Worm (Caenorhabditis elegans) whole organism, L2 larva: Measurements from ENCODE around the gene F54H5.2.
"Not testable (repeated sequence)": the region's sequence is repeated elsewhere in the genome, so short reads cannot be mapped to it uniquely, and the experiment has no call there.

Experiments used
- C34F6.9 ChIP-seq: fragments of 150-350 bp; optimal IDR thresholded peaks from 2 replicates; lab custom pipeline; 2014; ENCODE audit warnings: missing biosample characterization, missing genetic modification characterization
- F13H6.1 ChIP-seq: sonication (generic microtip); optimal IDR thresholded peaks from 2 replicates; lab custom pipeline; 2016; ENCODE audit warnings: missing genetic modification characterization, missing compliant biosample characterization
- Y55F3AM.14 ChIP-seq: fragments of 200-800 bp; sonication (Bioruptor generic); optimal IDR thresholded peaks from 2 replicates; lab custom pipeline; 2018; ENCODE audit warnings: mild to moderate bottlenecking, missing genetic modification characterization, missing compliant biosample characterization
- ZK546.5 ChIP-seq: sonication (generic microtip); optimal IDR thresholded peaks from 2 replicates; lab custom pipeline; 2017; ENCODE audit warnings: missing biosample characterization, missing genetic modification characterization
- aly-2 ChIP-seq: fragments of 150-350 bp; optimal IDR thresholded peaks from 2 replicates; lab custom pipeline; 2014; ENCODE audit warnings: missing biosample characterization, missing genetic modification characterization
- blmp-1 ChIP-seq: sonication (generic microtip); optimal IDR thresholded peaks from 2 replicates; lab custom pipeline; 2017; ENCODE audit warnings: missing genetic modification characterization, mild to moderate bottlenecking, missing compliant biosample characterization, antibody characterized with exemption, moderate library complexity; ENCODE audit not compliant: insufficient read depth
- ceh-16 ChIP-seq: fragments of 150-350 bp; optimal IDR thresholded peaks from 2 replicates; lab custom pipeline; 2014; ENCODE audit warnings: missing biosample characterization, missing genetic modification characterization
- crh-2 ChIP-seq: sonication (generic microtip); optimal IDR thresholded peaks from 2 replicates; lab custom pipeline; 2017; ENCODE audit warnings: missing biosample characterization, missing genetic modification characterization
- dmd-4 ChIP-seq: sonication (generic microtip); optimal IDR thresholded peaks from 2 replicates; lab custom pipeline; 2017; ENCODE audit warnings: missing biosample characterization, missing genetic modification characterization
- egl-27 ChIP-seq: sonication (generic microtip); optimal IDR thresholded peaks from 3 replicates; lab custom pipeline; 2017; ENCODE audit warnings: missing biosample characterization, missing genetic modification reagents, missing genetic modification characterization
- elt-3 ChIP-seq: sonication (generic microtip); optimal IDR thresholded peaks from 2 replicates; lab custom pipeline; 2017; ENCODE audit warnings: missing biosample characterization, missing genetic modification characterization
- fos-1 ChIP-seq: fragments of 150-350 bp; optimal IDR thresholded peaks from 2 replicates; lab custom pipeline; 2014; ENCODE audit warnings: missing biosample characterization, missing genetic modification characterization
- lin-11 ChIP-seq: fragments of 150-350 bp; sonication (generic microtip); optimal IDR thresholded peaks from 2 replicates; lab custom pipeline; 2014; ENCODE audit warnings: missing biosample characterization, missing genetic modification characterization, inconsistent platforms, mixed read lengths
- lin-13 ChIP-seq: fragments of 150-350 bp; optimal IDR thresholded peaks from 2 replicates; lab custom pipeline; 2014; ENCODE audit warnings: missing biosample characterization, missing genetic modification reagents, missing genetic modification characterization
- lin-39 ChIP-seq: fragments of 150-350 bp; optimal IDR thresholded peaks from 2 replicates; lab custom pipeline; 2014; ENCODE audit warnings: missing biosample characterization, missing genetic modification reagents, missing genetic modification characterization
- lsy-2 ChIP-seq, 2 experiments: fragments of 150-350 bp in 1 of 2; sonication (generic microtip) in 1 of 2; optimal IDR thresholded peaks; 2 replicates each; lab custom pipeline; 2014 to 2017; ENCODE audit warnings: missing biosample characterization in 2 of 2, missing genetic modification characterization in 2 of 2
- mab-5 ChIP-seq: fragments of 150-350 bp; optimal IDR thresholded peaks from 2 replicates; lab custom pipeline; 2014; ENCODE audit warnings: missing biosample characterization, missing genetic modification characterization
- mbf-1 ChIP-seq: sonication (generic microtip); optimal IDR thresholded peaks from 2 replicates; lab custom pipeline; 2017; ENCODE audit warnings: missing biosample characterization, missing genetic modification characterization
- nhr-11 ChIP-seq: fragments of 150-350 bp; optimal IDR thresholded peaks from 2 replicates; lab custom pipeline; 2014; ENCODE audit warnings: missing biosample characterization, missing genetic modification characterization
- nhr-12 ChIP-seq: fragments of 150-350 bp; optimal IDR thresholded peaks from 2 replicates; lab custom pipeline; 2014; ENCODE audit warnings: missing biosample characterization, missing genetic modification characterization
- nhr-129 ChIP-seq: fragments of 150-350 bp; optimal IDR thresholded peaks from 2 replicates; lab custom pipeline; 2014; ENCODE audit warnings: missing biosample characterization, missing genetic modification characterization
- nhr-21 ChIP-seq: fragments of 150-350 bp; optimal IDR thresholded peaks from 2 replicates; lab custom pipeline; 2014; ENCODE audit warnings: missing biosample characterization, missing genetic modification characterization
- nhr-23 ChIP-seq: fragments of 150-350 bp; optimal IDR thresholded peaks from 2 replicates; lab custom pipeline; 2014; ENCODE audit warnings: missing biosample characterization, missing genetic modification reagents, missing genetic modification characterization
- nhr-237 ChIP-seq: fragments of 150-350 bp; optimal IDR thresholded peaks from 2 replicates; lab custom pipeline; 2014; ENCODE audit warnings: missing biosample characterization, missing genetic modification characterization
- nhr-6 ChIP-seq: fragments of 150-350 bp; optimal IDR thresholded peaks from 2 replicates; lab custom pipeline; 2014; ENCODE audit warnings: missing biosample characterization, missing genetic modification characterization
- nhr-77 ChIP-seq: fragments of 150-350 bp; optimal IDR thresholded peaks from 2 replicates; lab custom pipeline; 2014; ENCODE audit warnings: missing biosample characterization, missing genetic modification characterization
- sem-4 ChIP-seq: fragments of 150-350 bp; optimal IDR thresholded peaks from 2 replicates; lab custom pipeline; 2014; ENCODE audit warnings: missing biosample characterization, missing genetic modification reagents, missing genetic modification characterization
- skn-1 ChIP-seq: sonication (generic microtip); optimal IDR thresholded peaks from 2 replicates; lab custom pipeline; 2017; ENCODE audit warnings: missing biosample characterization, missing genetic modification characterization
- sma-3 ChIP-seq: sonication (generic microtip); optimal IDR thresholded peaks from 2 replicates; lab custom pipeline; 2016; ENCODE audit warnings: missing genetic modification reagents, missing genetic modification characterization, missing compliant biosample characterization
- snpc-4 ChIP-seq: fragments of 150-350 bp; optimal IDR thresholded peaks from 2 replicates; lab custom pipeline; 2014; ENCODE audit warnings: missing biosample characterization, missing genetic modification characterization
- unc-39 ChIP-seq: fragments of 150-350 bp; optimal IDR thresholded peaks from 2 replicates; lab custom pipeline; 2014; ENCODE audit warnings: missing biosample characterization, missing genetic modification characterization
- unc-62 ChIP-seq: fragments of 150-350 bp; optimal IDR thresholded peaks from 2 replicates; lab custom pipeline; 2014; ENCODE audit warnings: missing biosample characterization, missing genetic modification reagents, missing genetic modification characterization
- ztf-1 ChIP-seq: fragments of 200-800 bp; sonication (Bioruptor generic); conservative IDR thresholded peaks from 2 replicates; pipeline ENCODE4 v1.3.6; 2022; ENCODE audit warnings: missing genetic modification characterization, missing compliant biosample characterization
- ztf-11 ChIP-seq: sonication (generic microtip); optimal IDR thresholded peaks from 2 replicates; lab custom pipeline; 2017; ENCODE audit warnings: missing biosample characterization, missing genetic modification characterization

F54H5.2 gene

DNA sequence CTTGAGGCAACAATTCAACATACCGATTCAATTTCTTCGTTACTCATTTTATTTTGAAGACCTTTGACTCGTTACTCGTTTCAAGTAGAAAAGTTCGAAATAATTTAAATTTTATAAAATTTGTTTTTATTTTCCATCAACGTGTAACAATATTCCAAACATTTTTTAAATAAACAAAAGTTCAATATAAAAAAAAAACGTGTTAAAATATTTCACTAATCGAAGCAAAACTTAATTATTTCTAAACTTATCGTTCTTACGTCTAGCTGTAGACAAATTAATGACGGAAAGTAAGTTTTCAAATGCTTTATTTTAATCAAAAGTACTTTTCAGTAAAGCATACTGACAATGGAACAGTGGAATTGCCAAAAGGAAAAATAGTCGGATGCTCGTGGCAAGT, at the start of gene F54H5.2, which contains the start of gene F54H5.5:
Gene F54H5.2 (plus strand): TSS at position 303 of the 400 bp plus-strand sequence.
Gene F54H5.5 (minus strand): TSS at position 101 of the 400 bp plus-strand sequence.
- not testable (repeated sequence) for TF ChIP-seq snpc-4, nhr-237, nhr-11 (tag; lab: Kevin White, UChicago)
- TF ChIP-seq, all 48 proteins: peak for 0; not testable (repeated sequence) for 48

DNA sequence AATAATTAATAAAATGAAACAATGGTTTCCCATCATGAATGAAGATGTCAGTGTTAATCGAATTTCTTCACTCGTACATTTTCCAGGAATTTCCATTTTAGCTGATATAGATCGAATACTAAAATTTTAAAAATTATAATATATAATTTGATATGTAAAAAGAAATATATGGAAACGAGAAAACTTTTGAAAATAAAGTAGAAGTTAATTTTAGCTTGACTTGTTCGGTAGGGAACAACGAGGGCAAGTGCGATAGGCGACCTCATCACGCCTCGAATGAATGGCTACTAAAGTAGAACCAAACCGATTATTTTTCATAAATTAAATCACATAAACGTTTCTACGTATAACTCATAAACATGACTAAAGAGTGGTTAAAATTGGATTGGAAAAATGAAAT, 48.9 kb upstream of the F54H5.2 start, which contains the start of gene sra-31:
Gene sra-31 (minus strand): TSS at position 101 of the 400 bp plus-strand sequence.
- TF ChIP-seq blmp-1 (no peak), nhr-21 (no peak), ztf-11 (tag; lab: Kevin White, UChicago) (no peak), mbf-1 (tag; lab: Kevin White, UChicago) (no peak), nhr-12 (tag; lab: Kevin White, UChicago) (no peak), ceh-16 (tag; lab: Kevin White, UChicago) (no peak), nhr-77 (no peak), snpc-4 (tag; lab: Kevin White, UChicago) (no peak), skn-1 (tag; lab: Kevin White, UChicago) (no peak), lin-39 (no peak), nhr-23 (tag; lab: Kevin White, UChicago) (no peak), lin-11 (no peak), mab-5 (tag; lab: Kevin White, UChicago) (no peak), ztf-1 (GFP tag; lab: Robert Waterston, UW) (no peak), unc-39 (tag; lab: Kevin White, UChicago) (no peak)

DNA sequence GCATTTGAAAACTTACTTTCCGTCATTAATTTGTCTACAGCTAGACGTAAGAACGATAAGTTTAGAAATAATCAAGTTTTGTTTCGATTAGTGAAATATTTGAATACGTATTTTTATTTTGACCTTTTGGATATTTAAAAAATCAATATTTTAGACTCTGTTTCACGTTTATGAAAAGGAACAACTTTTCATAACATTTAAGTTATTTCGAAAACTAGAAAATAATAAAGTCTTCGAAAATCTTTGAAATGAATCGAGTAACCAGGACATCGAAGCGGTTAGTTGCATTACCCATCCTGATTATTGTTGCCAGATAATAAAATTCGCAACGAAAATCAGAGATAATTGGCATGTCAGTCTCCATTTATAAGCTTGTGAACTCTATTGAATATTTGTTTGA, 46.0 kb upstream of the F54H5.2 start, which contains the start of gene C56C10.6:
Gene C56C10.6 (minus strand): TSS at position 101 of the 400 bp plus-strand sequence.
- TF ChIP-seq snpc-4 (tag; lab: Kevin White, UChicago): no peak
- TF ChIP-seq ztf-11 (tag; lab: Kevin White, UChicago): no peak
- TF ChIP-seq skn-1 (tag; lab: Kevin White, UChicago): no peak
- TF ChIP-seq unc-62: no peak
- no peak for TF ChIP-seq sem-4
- no peak for TF ChIP-seq aly-2
- TF ChIP-seq crh-2: no peak
- TF ChIP-seq Y55F3AM.14 (GFP tag; lab: Kevin White, UChicago): no peak
- no peak for TF ChIP-seq F13H6.1 (tag; lab: Kevin White, UChicago)
- no peak for TF ChIP-seq ZK546.5 (tag; lab: Kevin White, UChicago)
- TF ChIP-seq lin-13: no peak
- TF ChIP-seq nhr-77: no peak
- TF ChIP-seq dmd-4 (tag; lab: Kevin White, UChicago): no peak
- no peak for TF ChIP-seq lsy-2 (tag; optimal IDR thresholded peaks at IDR 0.05; lab: Kevin White, UChicago)
- no peak for TF ChIP-seq nhr-11 (tag; lab: Kevin White, UChicago)

DNA sequence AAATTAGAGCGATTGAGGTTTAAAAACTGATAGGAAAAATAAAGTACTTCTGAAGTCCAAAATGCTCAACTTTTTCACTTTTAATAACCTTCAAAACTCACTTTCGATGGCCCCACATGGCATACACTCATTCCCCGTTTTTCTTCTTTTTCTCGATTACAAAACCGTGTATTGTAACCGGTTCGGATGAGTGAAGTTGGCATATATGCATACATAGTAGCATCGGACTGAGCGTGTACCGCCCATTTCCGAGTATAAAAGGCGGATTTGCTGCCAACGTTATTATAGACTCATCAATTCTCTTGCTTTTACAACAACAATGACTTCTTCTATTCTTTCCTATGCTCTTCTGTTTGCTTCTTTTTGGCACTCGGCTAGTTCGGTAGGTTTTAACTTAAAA, 44.5 kb upstream of the F54H5.2 start, which contains the start of gene C56C10.4:
Gene C56C10.4 (plus strand): TSS at position 301 of the 400 bp plus-strand sequence.
- TF ChIP-seq F13H6.1 (tag; lab: Kevin White, UChicago) (no peak), sma-3 (GFP tag; lab: Kevin White, UChicago) (no peak), nhr-6 (tag; lab: Kevin White, UChicago) (no peak), egl-27 (no peak), unc-39 (tag; lab: Kevin White, UChicago) (no peak), ztf-11 (tag; lab: Kevin White, UChicago) (no peak), dmd-4 (tag; lab: Kevin White, UChicago) (no peak), fos-1 (tag; lab: Kevin White, UChicago) (no peak), elt-3 (tag; lab: Kevin White, UChicago) (no peak), Y55F3AM.14 (GFP tag; lab: Kevin White, UChicago) (no peak), nhr-23 (tag; lab: Kevin White, UChicago) (no peak), C34F6.9 (tag; lab: Kevin White, UChicago) (no peak), skn-1 (tag; lab: Kevin White, UChicago) (no peak), nhr-77 (no peak), nhr-129 (tag; lab: Kevin White, UChicago) (no peak), lsy-2 (tag; optimal IDR thresholded peaks at IDR 0.05; lab: Kevin White, UChicago) (no peak), nhr-237 (tag; lab: Kevin White, UChicago) (no peak)
